Worm (Caenorhabditis elegans) whole organism, L4/young adult: Measurements from ENCODE around the gene T04A8.7.

Experiments
- dao-5 ChIP-seq: sonication (generic microtip); optimal IDR thresholded peaks from 2 replicates; lab custom pipeline; 2016; ENCODE audit warnings: missing genotype, missing genetic modification characterization, moderate library complexity, missing compliant biosample characterization
- him-1 ChIP-seq: sonication (generic microtip); optimal IDR thresholded peaks from 2 replicates; lab custom pipeline; 2016; ENCODE audit warnings: missing genotype, missing genetic modification reagents, missing genetic modification characterization, missing compliant biosample characterization

DNA sequence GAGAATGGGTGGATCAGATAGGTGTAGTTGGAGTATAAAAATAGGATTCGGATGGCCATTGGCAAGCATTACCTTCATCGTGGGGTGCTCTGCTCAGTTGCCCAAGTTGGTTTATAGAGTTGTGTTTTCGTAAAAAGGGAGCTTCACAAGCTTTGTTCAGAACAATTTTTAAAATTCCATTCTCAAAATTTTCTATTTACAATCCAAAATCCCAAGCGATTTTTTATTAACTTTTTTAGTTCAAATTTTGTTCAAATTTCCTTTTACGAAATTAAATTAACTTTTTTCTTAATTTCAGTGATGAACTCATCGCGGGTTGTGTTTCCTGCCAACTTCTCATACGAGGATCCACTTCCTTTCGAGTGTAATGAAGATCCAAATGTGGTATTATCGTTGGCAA lies 17.7 kb upstream of the T04A8.7 start, which contains the start of gene srg-10:
- TF ChIP-seq dao-5 (tag; lab: Kevin White, UChicago): no peak
- TF ChIP-seq him-1 (tag; lab: Kevin White, UChicago): no peak
